Fruit fly (Drosophila melanogaster) whole organism, embryonic: ENCODE data around the gene dbo.
A peak's percentile ranks its signal among the peaks of the same experiment; 100 is the strongest.

Experiments used
- Atf3 ChIP-seq: fragments of 200-800 bp; sonication (Bioruptor generic); optimal IDR thresholded peaks from 3 replicates; lab custom pipeline; 2016; ENCODE audit warnings: missing biosample characterization, missing genetic modification characterization
- CG10462 ChIP-seq: fragments of 200-800 bp; sonication (Bioruptor generic); optimal IDR thresholded peaks from 2 replicates; lab custom pipeline; 2016; ENCODE audit warnings: missing biosample characterization, missing genetic modification characterization
- CG10565 ChIP-seq: fragments of 200-800 bp; sonication (Bioruptor generic); optimal IDR thresholded peaks from 3 replicates; lab custom pipeline; 2016; ENCODE audit warnings: missing biosample characterization, mild to moderate bottlenecking, missing genetic modification characterization
- CG13287 ChIP-seq: fragments of 200-800 bp; sonication (Bioruptor generic); IDR thresholded peaks from 2 replicates; pipeline ENCODE4 v1.3.6; 2022; ENCODE audit warnings: missing biosample characterization, missing genetic modification characterization; ENCODE audit not compliant: partially characterized antibody
- CG13775 ChIP-seq: fragments of 200-800 bp; sonication (Bioruptor generic); optimal IDR thresholded peaks from 3 replicates; lab custom pipeline; 2017; ENCODE audit warnings: missing biosample characterization, mild to moderate bottlenecking, missing genetic modification characterization
- CG15601 ChIP-seq: fragments of 200-800 bp; sonication (Bioruptor generic); optimal IDR thresholded peaks from 3 replicates; lab custom pipeline; 2019; ENCODE audit warnings: missing biosample characterization, mild to moderate bottlenecking, missing genetic modification characterization, moderate library complexity
- CG15696 ChIP-seq: fragments of 200-800 bp; sonication (Bioruptor generic); optimal IDR thresholded peaks from 2 replicates; lab custom pipeline; 2019; ENCODE audit warnings: missing biosample characterization, mild to moderate bottlenecking, missing genetic modification characterization, moderate library complexity
- CG16779 ChIP-seq: fragments of 200-800 bp; sonication (Bioruptor generic); IDR thresholded peaks from 2 replicates; pipeline ENCODE4 v1.3.6; 2022; ENCODE audit warnings: missing biosample characterization, missing genetic modification characterization
- CG17568 ChIP-seq: fragments of 200-800 bp; sonication (Bioruptor generic); optimal IDR thresholded peaks from 2 replicates; lab custom pipeline; 2018; ENCODE audit warnings: missing biosample characterization, mild to moderate bottlenecking, missing genetic modification characterization, moderate library complexity
- CG31224 ChIP-seq: fragments of 200-800 bp; sonication (Bioruptor generic); IDR thresholded peaks from 2 replicates; pipeline ENCODE4 v1.3.6; 2022; ENCODE audit warnings: missing biosample characterization, missing genetic modification characterization
- CG3163 ChIP-seq: fragments of 200-800 bp; sonication (Bioruptor generic); optimal IDR thresholded peaks from 3 replicates; lab custom pipeline; 2016; ENCODE audit warnings: missing biosample characterization, missing genetic modification characterization
- CG7786 ChIP-seq: fragments of 200-800 bp; sonication (Bioruptor generic); optimal IDR thresholded peaks from 2 replicates; lab custom pipeline; 2016; ENCODE audit warnings: missing biosample characterization, missing genetic modification characterization
- CG8944 ChIP-seq: fragments of 200-800 bp; sonication (Bioruptor generic); optimal IDR thresholded peaks from 3 replicates; lab custom pipeline; 2016; ENCODE audit warnings: missing biosample characterization, missing genetic modification characterization
- CG9609 ChIP-seq: fragments of 200-800 bp; sonication (Bioruptor generic); optimal IDR thresholded peaks from 3 replicates; lab custom pipeline; 2016; ENCODE audit warnings: missing biosample characterization, missing genetic modification characterization
- CG9817 ChIP-seq: fragments of 200-800 bp; sonication (Bioruptor generic); optimal IDR thresholded peaks from 2 replicates; lab custom pipeline; 2018; ENCODE audit warnings: missing biosample characterization, mild to moderate bottlenecking, missing genetic modification characterization, moderate library complexity
- CG9876 ChIP-seq: fragments of 200-800 bp; sonication (Bioruptor generic); optimal IDR thresholded peaks from 2 replicates; lab custom pipeline; 2016; ENCODE audit warnings: missing biosample characterization, missing genetic modification characterization
- CrebB ChIP-seq: fragments of 200-800 bp; sonication (Bioruptor generic); optimal IDR thresholded peaks from 3 replicates; lab custom pipeline; 2018; ENCODE audit warnings: missing biosample characterization, mild to moderate bottlenecking, missing genetic modification characterization
- Dbx ChIP-seq: fragments of 200-800 bp; sonication (Bioruptor generic); IDR thresholded peaks from 3 replicates; pipeline ENCODE4 v1.3.6; 2022; ENCODE audit warnings: missing biosample characterization, missing genetic modification characterization
- Dfd ChIP-seq, 2 experiments: fragments of >200 bp; optimal IDR thresholded peaks; 2 replicates each; lab custom pipeline; 2017; ENCODE audit warnings: missing biosample characterization in 2 of 2, missing genetic modification characterization in 2 of 2
- E2f1 ChIP-seq: fragments of 200-800 bp; sonication (Bioruptor generic); IDR thresholded peaks from 2 replicates; pipeline ENCODE4 v1.3.6; 2022; ENCODE audit warnings: missing biosample characterization, missing genetic modification characterization
- Elba2 ChIP-seq: fragments of 200-800 bp; sonication (Bioruptor generic); optimal IDR thresholded peaks from 3 replicates; lab custom pipeline; 2016; ENCODE audit warnings: missing biosample characterization, missing genetic modification characterization
- Fer3 ChIP-seq: fragments of 200-800 bp; sonication (Bioruptor generic); optimal IDR thresholded peaks from 2 replicates; lab custom pipeline; 2018; ENCODE audit warnings: missing biosample characterization, mild to moderate bottlenecking, missing genetic modification characterization, moderate library complexity
- Kr ChIP-seq: fragments of 200-800 bp; sonication (Bioruptor generic); optimal IDR thresholded peaks from 2 replicates; lab custom pipeline; 2017; ENCODE audit warnings: missing biosample characterization, mild to moderate bottlenecking, missing genetic modification characterization
- MBD-R2 ChIP-seq: fragments of 200-800 bp; sonication (Bioruptor generic); IDR thresholded peaks from 2 replicates; pipeline ENCODE4 v1.3.6; 2022; ENCODE audit warnings: missing biosample characterization, missing genetic modification characterization
- MESR4 ChIP-seq: fragments of 200-800 bp; sonication (Bioruptor generic); optimal IDR thresholded peaks from 2 replicates; lab custom pipeline; 2018; ENCODE audit warnings: missing biosample characterization, mild to moderate bottlenecking, missing genetic modification characterization, moderate library complexity
- Nf-YB ChIP-seq: fragments of 200-800 bp; sonication (Bioruptor generic); optimal IDR thresholded peaks from 3 replicates; lab custom pipeline; 2019; ENCODE audit warnings: missing biosample characterization, mild to moderate bottlenecking, missing genetic modification characterization, moderate library complexity
- NfI ChIP-seq: fragments of 200-800 bp; sonication (Bioruptor generic); optimal IDR thresholded peaks from 3 replicates; lab custom pipeline; 2018; ENCODE audit warnings: missing biosample characterization, mild to moderate bottlenecking, missing genetic modification characterization, moderate library complexity
- Rfx ChIP-seq: fragments of 200-800 bp; sonication (Bioruptor generic); IDR thresholded peaks from 2 replicates; pipeline ENCODE4 v1.3.6; 2022; ENCODE audit warnings: missing biosample characterization, missing genetic modification characterization
- Sox100B ChIP-seq: fragments of 200-800 bp; sonication (Bioruptor generic); optimal IDR thresholded peaks from 3 replicates; lab custom pipeline; 2018; ENCODE audit warnings: missing biosample characterization, mild to moderate bottlenecking, missing genetic modification characterization
- Sry-δ ChIP-seq: fragments of 200-800 bp; sonication (Bioruptor generic); optimal IDR thresholded peaks from 2 replicates; lab custom pipeline; 2016; ENCODE audit warnings: missing biosample characterization, missing genetic modification characterization
- YL-1 ChIP-seq: fragments of 200-800 bp; sonication (Bioruptor generic); optimal IDR thresholded peaks from 3 replicates; lab custom pipeline; 2017; ENCODE audit warnings: missing biosample characterization, mild to moderate bottlenecking, missing genetic modification characterization
- al ChIP-seq: fragments of 200-800 bp; sonication (Bioruptor generic); IDR thresholded peaks from 2 replicates; pipeline ENCODE4 v1.3.6; 2022; ENCODE audit warnings: missing biosample characterization, missing genetic modification characterization
- ap ChIP-seq: fragments of 200-800 bp; sonication (Bioruptor generic); IDR thresholded peaks from 2 replicates; pipeline ENCODE4 v1.3.6; 2022; ENCODE audit warnings: missing biosample characterization, missing genetic modification characterization
- ato ChIP-seq: fragments of 200-800 bp; sonication (Bioruptor generic); IDR thresholded peaks from 2 replicates; pipeline ENCODE4 v1.3.6; 2022; ENCODE audit warnings: missing biosample characterization, missing genetic modification characterization; ENCODE audit not compliant: partially characterized antibody
- caup ChIP-seq: fragments of 200-800 bp; sonication (Bioruptor generic); optimal IDR thresholded peaks from 3 replicates; lab custom pipeline; 2017; ENCODE audit warnings: missing biosample characterization, mild to moderate bottlenecking, missing genetic modification characterization, moderate library complexity; ENCODE audit not compliant: severe bottlenecking
- croc ChIP-seq: fragments of 200-800 bp; sonication (Bioruptor generic); conservative IDR thresholded peaks from 3 replicates; pipeline ENCODE4 v1.3.6; 2022; ENCODE audit warnings: missing biosample characterization, missing genetic modification characterization
- ems ChIP-seq: fragments of 200-800 bp; sonication (Bioruptor generic); optimal IDR thresholded peaks from 3 replicates; lab custom pipeline; 2016; ENCODE audit warnings: missing biosample characterization, missing genetic modification characterization
- grn ChIP-seq: fragments of 200-800 bp; sonication (Bioruptor generic); optimal IDR thresholded peaks from 3 replicates; lab custom pipeline; 2017; ENCODE audit warnings: missing biosample characterization, missing genetic modification characterization
- inv ChIP-seq: fragments of 200-800 bp; sonication (Bioruptor generic); IDR thresholded peaks from 2 replicates; pipeline ENCODE4 v1.3.6; 2022; ENCODE audit warnings: missing biosample characterization, missing genetic modification characterization; ENCODE audit not compliant: partially characterized antibody
- knrl ChIP-seq: fragments of 200-800 bp; sonication (Bioruptor generic); IDR thresholded peaks from 3 replicates; pipeline ENCODE4 v1.3.6; 2022; ENCODE audit warnings: missing biosample characterization, missing genetic modification characterization; ENCODE audit not compliant: partially characterized antibody
- otp ChIP-seq: fragments of 200-800 bp; sonication (Bioruptor generic); IDR thresholded peaks from 3 replicates; pipeline ENCODE4, ENCODE4 v1.3.6; 2022; ENCODE audit warnings: missing biosample characterization, missing genetic modification characterization
- pan ChIP-seq, 4 experiments: fragments of >200 bp in 3 of 4; fragments of 200-800 bp in 1 of 4; sonication (Bioruptor generic) in 1 of 4; optimal IDR thresholded peaks in 3 of 4; IDR thresholded peaks in 1 of 4; 2 replicates each; pipeline versions ENCODE4 v1.3.6 to Lab custom; 2017 to 2022; ENCODE audit warnings: missing biosample characterization in 2 of 4, missing genetic modification characterization in 2 of 4, mixed read lengths in 1 of 4
- psq ChIP-seq: fragments of 200-800 bp; sonication (Bioruptor generic); optimal IDR thresholded peaks from 2 replicates; lab custom pipeline; 2017; ENCODE audit warnings: missing biosample characterization, missing genetic modification characterization
- repo ChIP-seq: fragments of 200-800 bp; sonication (Bioruptor generic); optimal IDR thresholded peaks from 2 replicates; lab custom pipeline; 2016; ENCODE audit warnings: missing biosample characterization, missing genetic modification characterization
- row ChIP-seq: fragments of 200-800 bp; sonication (Bioruptor generic); IDR thresholded peaks from 3 replicates; pipeline ENCODE4 v1.3.6; 2022; ENCODE audit warnings: missing biosample characterization, missing genetic modification characterization
- slou ChIP-seq: fragments of 200-800 bp; sonication (Bioruptor generic); optimal IDR thresholded peaks from 3 replicates; lab custom pipeline; 2016; ENCODE audit warnings: missing biosample characterization, missing genetic modification characterization
- tup ChIP-seq: fragments of 200-800 bp; sonication (Bioruptor generic); optimal IDR thresholded peaks from 2 replicates; lab custom pipeline; 2016; ENCODE audit warnings: missing biosample characterization, mild to moderate bottlenecking, missing genetic modification characterization, moderate library complexity
- z ChIP-seq: fragments of 200-800 bp; sonication (Bioruptor generic); IDR thresholded peaks from 3 replicates; pipeline ENCODE4 v1.3.6; 2022; ENCODE audit warnings: missing biosample characterization, missing genetic modification characterization
- zf30C ChIP-seq: fragments of 200-800 bp; sonication (Bioruptor generic); optimal IDR thresholded peaks from 3 replicates; lab custom pipeline; 2018; ENCODE audit warnings: missing biosample characterization, mild to moderate bottlenecking, missing genetic modification characterization

The dbo gene

DNA sequence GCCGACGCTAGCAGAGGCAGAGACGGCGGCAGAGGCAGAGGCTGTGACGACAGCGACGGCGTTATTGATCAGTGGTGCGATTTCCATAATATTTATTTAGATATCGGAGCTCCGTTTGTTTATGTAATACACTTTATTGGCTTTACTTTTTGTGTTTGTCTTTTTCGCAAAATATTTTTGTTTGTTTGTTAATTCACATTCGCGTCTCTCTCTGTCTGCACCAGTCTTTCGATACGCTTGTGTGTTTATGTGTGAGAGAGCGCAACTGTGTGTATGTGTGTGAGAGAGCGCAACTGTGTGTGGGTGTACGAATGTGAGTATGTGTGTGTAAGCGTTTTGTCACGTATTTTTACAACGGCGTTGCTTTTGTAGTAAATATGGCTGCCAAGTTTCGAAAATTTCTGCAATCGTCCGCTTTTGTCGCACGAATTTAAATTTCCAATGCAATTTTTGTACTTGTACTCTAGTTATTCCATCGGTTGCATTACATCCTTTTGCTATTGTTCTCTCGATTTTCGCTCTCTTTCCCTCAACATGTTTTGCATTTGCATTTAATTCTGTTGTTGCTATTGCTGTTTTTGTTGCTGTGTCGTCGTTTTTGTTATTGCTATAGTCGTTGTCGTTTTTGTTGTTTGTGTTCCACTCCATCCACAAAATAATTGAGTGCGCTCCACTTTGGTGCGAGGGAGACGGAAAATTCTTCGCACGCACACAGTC, 1.0 kb upstream of the dbo start (continued):
- TF ChIP-seq CG16779 (no peak), CG3163 (GFP tag; lab: Kevin White, UChicago) (no peak), Dfd (GFP tag; optimal IDR thresholded peaks at IDR 0.05; lab: Kevin White, UChicago) (no peak), MBD-R2 (GFP tag; lab: Robert Waterston, UW) (no peak), YL-1 (GFP tag; lab: Kevin White, UChicago) (peak; percentile 75), CrebB (peak; percentile 12), CG8944 (GFP tag; lab: Kevin White, UChicago) (no peak), Nf-YB (GFP tag; lab: Kevin White, UChicago) (peak; percentile 10), CG13287 (no peak; the same call in 1 of the 2 replicates), Kr (GFP tag; lab: Kevin White, UChicago) (no peak), E2f1 (no peak), CG13775 (no peak), CG15696 (tag; lab: Kevin White, UChicago) (peak; percentile 7), CG10565 (GFP tag; lab: Kevin White, UChicago) (no peak), CG15601 (tag; lab: Kevin White, UChicago) (no peak), ems (GFP tag; lab: Kevin White, UChicago) (no peak), CG9876 (GFP tag; lab: Kevin White, UChicago) (no peak), repo (GFP tag; lab: Kevin White, UChicago) (no peak), otp (GFP tag; lab: Robert Waterston, UW) (no peak), psq (no peak), CG31224 (GFP tag; lab: Robert Waterston, UW) (no peak), MESR4 (GFP tag; lab: Kevin White, UChicago) (no peak), CG7786 (GFP tag; lab: Kevin White, UChicago) (no peak), ato (GFP tag; lab: Robert Waterston, UW) (no peak), inv (GFP tag; lab: Robert Waterston, UW) (no peak), croc (GFP tag; lab: Robert Waterston, UW) (no peak), zf30C (no peak), Sry-δ (GFP tag; lab: Kevin White, UChicago) (no peak), tup (GFP tag; lab: Kevin White, UChicago) (no peak), CG9609 (GFP tag; lab: Kevin White, UChicago) (no peak), caup (GFP tag; lab: Kevin White, UChicago) (peak; percentile 11), NfI (GFP tag; lab: Kevin White, UChicago) (no peak), Elba2 (no peak), slou (GFP tag; lab: Kevin White, UChicago) (no peak), CG10462 (GFP tag; lab: Kevin White, UChicago) (no peak), grn (GFP tag; lab: Kevin White, UChicago) (peak; percentile 35), pan (optimal IDR thresholded peaks at IDR 0.05; lab: Kevin White, UChicago) (no peak), pan (GFP tag; optimal IDR thresholded peaks at IDR 0.05 in 1 of 2, IDR thresholded peaks at IDR 0.05 in 1 of 2) (no peak), Dbx (GFP tag; lab: Robert Waterston, UW) (no peak), knrl (GFP tag; lab: Robert Waterston, UW) (no peak), row (GFP tag; lab: Robert Waterston, UW) (peak; percentile 44; the same call in 2 of the 3 replicates), ap (GFP tag; lab: Robert Waterston, UW) (no peak), Atf3 (GFP tag; lab: Kevin White, UChicago) (no peak), CG17568 (peak; percentile 37), Rfx (GFP tag; lab: Robert Waterston, UW) (peak; percentile 37; the same call in 1 of the 2 replicates), z (peak; percentile 83; the same call in 2 of the 3 replicates), Sox100B (GFP tag; lab: Kevin White, UChicago) (no peak), al (GFP tag; lab: Robert Waterston, UW) (no peak), CG9817 (no peak), Fer3 (tag; lab: Kevin White, UChicago) (no peak)
